Worm (Caenorhabditis elegans) whole organism, mixed stage, embryonic: ENCODE data around the gene bkip-1.

Experiments used
- M03D4.4 ChIP-seq: sonication (generic microtip); optimal IDR thresholded peaks from 2 replicates; lab custom pipeline; 2017; ENCODE audit warnings: mild to moderate bottlenecking, missing genetic modification characterization, missing compliant biosample characterization
- bed-3 ChIP-seq: fragments of 200-800 bp; sonication (Bioruptor generic); optimal IDR thresholded peaks from 3 replicates; lab custom pipeline; 2018; ENCODE audit warnings: mild to moderate bottlenecking, missing genetic modification characterization, moderate library complexity, missing compliant biosample characterization
- blmp-1 ChIP-seq: fragments of 150-350 bp; optimal IDR thresholded peaks from 2 replicates; lab custom pipeline; 2014; ENCODE audit warnings: missing biosample characterization, missing genetic modification characterization
- elt-3 ChIP-seq: fragments of 150-350 bp; optimal IDR thresholded peaks from 2 replicates; lab custom pipeline; 2014; ENCODE audit warnings: missing biosample characterization, missing genetic modification characterization
- lin-13 ChIP-seq: fragments of 150-350 bp; optimal IDR thresholded peaks from 2 replicates; lab custom pipeline; 2014; ENCODE audit warnings: missing biosample characterization, missing genetic modification characterization
- lsy-2 ChIP-seq: fragments of 150-350 bp; optimal IDR thresholded peaks from 2 replicates; lab custom pipeline; 2014; ENCODE audit warnings: missing biosample characterization, missing genetic modification characterization
- nhr-237 ChIP-seq: fragments of 150-350 bp; optimal IDR thresholded peaks from 2 replicates; lab custom pipeline; 2014; ENCODE audit warnings: missing biosample characterization, missing genetic modification characterization
- nhr-76 ChIP-seq: sonication (generic microtip); optimal IDR thresholded peaks from 2 replicates; lab custom pipeline; 2017; ENCODE audit warnings: missing biosample characterization, missing genetic modification characterization
- pha-4 ChIP-seq: fragments of 150-350 bp; optimal IDR thresholded peaks from 2 replicates; lab custom pipeline; 2018; ENCODE audit warnings: missing biosample characterization, missing genetic modification reagents, missing genetic modification characterization
- tbx-8 ChIP-seq: fragments of 200-800 bp; sonication (Bioruptor generic); optimal IDR thresholded peaks from 2 replicates; lab custom pipeline; 2018; ENCODE audit warnings: mild to moderate bottlenecking, missing genetic modification characterization, moderate library complexity, missing compliant biosample characterization
- unc-62 ChIP-seq: fragments of 150-350 bp; optimal IDR thresholded peaks from 2 replicates; lab custom pipeline; 2014; ENCODE audit warnings: missing biosample characterization, missing genetic modification reagents, missing genetic modification characterization

DNA sequence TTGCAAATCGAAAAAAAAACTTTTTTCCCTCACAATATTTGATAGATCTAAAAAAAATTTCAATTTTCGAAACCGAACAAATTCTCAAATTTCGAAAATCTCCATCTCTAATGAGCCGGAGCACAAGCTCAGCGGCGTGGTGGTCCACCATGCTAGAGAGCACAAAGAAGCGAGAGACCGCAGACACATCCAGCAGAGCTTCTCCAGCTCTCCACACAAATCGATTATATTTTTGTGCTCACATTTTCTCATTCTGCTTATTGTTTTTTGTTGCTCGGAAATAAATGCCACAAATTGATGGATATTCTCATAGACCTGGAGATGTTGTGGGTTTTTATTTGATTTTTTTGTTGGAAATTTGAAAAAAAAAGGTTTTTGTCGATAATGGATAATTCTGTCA, 1.0 kb downstream of the bkip-1 start:
- no peak for TF ChIP-seq nhr-76 (tag; lab: Kevin White, UChicago)
- TF ChIP-seq blmp-1 (tag; lab: Kevin White, UChicago), result no peak
- TF ChIP-seq lsy-2 (tag; lab: Kevin White, UChicago), result no peak
- no peak for TF ChIP-seq nhr-237 (tag; lab: Kevin White, UChicago)
- TF ChIP-seq elt-3 (tag; lab: Kevin White, UChicago), result no peak
- no peak for TF ChIP-seq unc-62 (GFP tag; lab: Kevin White, UChicago)
- no peak for TF ChIP-seq pha-4 (tag; lab: Kevin White, UChicago)
- TF ChIP-seq M03D4.4 (tag; lab: Kevin White, UChicago), result no peak
- TF ChIP-seq tbx-8 (GFP tag; lab: Kevin White, UChicago), result no peak
- TF ChIP-seq lin-13, result no peak
- no peak for TF ChIP-seq bed-3 (GFP tag; lab: Kevin White, UChicago)
